Worm (Caenorhabditis elegans) whole organism, L4 larva: ENCODE results near the gene umps-1.
A peak's percentile ranks its signal among the peaks of the same experiment; 100 is the strongest.

Experiments used
- F44E2.7 ChIP-seq: fragments of 200-800 bp; sonication (Bioruptor generic); IDR thresholded peaks from 2 replicates; pipeline ENCODE4 v2.1.2; 2022; ENCODE audit warnings: missing genetic modification characterization, missing compliant biosample characterization
- R02D3.7 ChIP-seq: fragments of 150-350 bp; sonication (generic microtip); optimal IDR thresholded peaks from 3 replicates; lab custom pipeline; 2014; ENCODE audit warnings: missing biosample characterization, missing genetic modification characterization
- T20F7.1 ChIP-seq: fragments of 200-800 bp; sonication (Bioruptor generic); optimal IDR thresholded peaks from 2 replicates; lab custom pipeline; 2018; ENCODE audit warnings: mild to moderate bottlenecking, missing genetic modification characterization, missing compliant biosample characterization
- ZK337.2 ChIP-seq: fragments of 200-800 bp; sonication (Bioruptor generic); IDR thresholded peaks from 2 replicates; pipeline ENCODE4 v1.3.6; 2022; ENCODE audit warnings: missing genetic modification reagents, missing genetic modification characterization, missing compliant biosample characterization
- aha-1 ChIP-seq: fragments of 150-350 bp; peaks from one replicate; lab custom pipeline; 2014; ENCODE audit warnings: missing biosample characterization, missing genetic modification characterization
- ama-1 ChIP-seq: fragments of 150-350 bp; optimal IDR thresholded peaks from 2 replicates; lab custom pipeline; 2014; ENCODE audit warnings: inconsistent platforms, mixed read lengths
- ceh-20 ChIP-seq: fragments of 200-800 bp; sonication (Bioruptor generic); IDR thresholded peaks from 2 replicates; pipeline ENCODE4 v1.3.6; 2022; ENCODE audit warnings: missing genetic modification reagents, missing genetic modification characterization, missing compliant biosample characterization
- ceh-32 ChIP-seq: sonication (generic microtip); optimal IDR thresholded peaks from 2 replicates; lab custom pipeline; 2016; ENCODE audit warnings: mild to moderate bottlenecking, missing genetic modification characterization, missing compliant biosample characterization; ENCODE audit not compliant: poor library complexity
- ceh-44 ChIP-seq: fragments of 200-800 bp; sonication (Bioruptor generic); IDR thresholded peaks from 2 replicates; pipeline ENCODE4 v1.3.6; 2022; ENCODE audit warnings: missing genetic modification reagents, missing genetic modification characterization, missing compliant biosample characterization
- ceh-82 ChIP-seq: sonication (generic microtip); optimal IDR thresholded peaks from 2 replicates; lab custom pipeline; 2017; ENCODE audit warnings: missing biosample characterization, missing genetic modification characterization
- ctbp-1 ChIP-seq: fragments of 200-800 bp; sonication (Bioruptor generic); IDR thresholded peaks from 2 replicates; pipeline ENCODE4 v1.3.6; 2022; ENCODE audit warnings: missing genetic modification reagents, missing genetic modification characterization, missing compliant biosample characterization
- daf-16 ChIP-seq, 3 experiments: sonication (generic microtip); optimal IDR thresholded peaks; 2 replicates each; lab custom pipeline; 2016 to 2017; ENCODE audit warnings: missing genetic modification characterization in 3 of 3, missing genetic modification reagents in 3 of 3, mild to moderate bottlenecking in 2 of 3, missing compliant biosample characterization in 2 of 3, missing biosample characterization in 1 of 3, moderate library complexity in 1 of 3
- daf-19 ChIP-seq: fragments of 200-800 bp; sonication (Bioruptor generic); conservative IDR thresholded peaks from 2 replicates; pipeline ENCODE4 v1.3.6; 2022; ENCODE audit warnings: missing genetic modification characterization, missing compliant biosample characterization
- dmd-6 ChIP-seq: fragments of 200-800 bp; sonication (Bioruptor generic); IDR thresholded peaks from 2 replicates; pipeline ENCODE4 v1.3.6; 2022; ENCODE audit warnings: missing genetic modification reagents, missing genetic modification characterization, missing compliant biosample characterization
- dmd-8 ChIP-seq: fragments of 200-800 bp; sonication (Bioruptor generic); IDR thresholded peaks from 2 replicates; pipeline ENCODE4 v1.3.6; 2022; ENCODE audit warnings: missing genetic modification characterization, missing compliant biosample characterization
- dmd-9 ChIP-seq: fragments of 200-800 bp; sonication (Bioruptor generic); IDR thresholded peaks from 2 replicates; pipeline ENCODE4 v1.3.6; 2022; ENCODE audit warnings: missing genetic modification reagents, missing genetic modification characterization, missing compliant biosample characterization
- dpl-1 ChIP-seq: fragments of 150-350 bp; optimal IDR thresholded peaks from 2 replicates; lab custom pipeline; 2014; ENCODE audit warnings: missing biosample characterization, missing genetic modification reagents, missing genetic modification characterization
- egl-27 ChIP-seq: sonication (generic microtip); optimal IDR thresholded peaks from 3 replicates; lab custom pipeline; 2017; ENCODE audit warnings: missing biosample characterization, missing genetic modification reagents, missing genetic modification characterization
- egl-43 ChIP-seq: fragments of 200-800 bp; sonication (Bioruptor generic); IDR thresholded peaks from 2 replicates; pipeline ENCODE4 v1.3.6; 2022; ENCODE audit warnings: missing genetic modification reagents, missing genetic modification characterization, missing compliant biosample characterization
- fkh-10 ChIP-seq: fragments of 150-350 bp; optimal IDR thresholded peaks from 2 replicates; lab custom pipeline; 2014; ENCODE audit warnings: missing biosample characterization, missing genetic modification reagents, missing genetic modification characterization
- hlh-11 ChIP-seq: fragments of 200-800 bp; sonication (Bioruptor generic); optimal IDR thresholded peaks from 2 replicates; lab custom pipeline; 2018; ENCODE audit warnings: mild to moderate bottlenecking, missing genetic modification characterization, missing compliant biosample characterization
- hmg-1.1 ChIP-seq: fragments of 200-800 bp; sonication (Bioruptor generic); IDR thresholded peaks from 2 replicates; pipeline ENCODE4 v1.3.6; 2022; ENCODE audit warnings: missing genetic modification reagents, missing genetic modification characterization, missing compliant biosample characterization
- lin-15B ChIP-seq: fragments of 150-350 bp; sonication (generic microtip); optimal IDR thresholded peaks from 3 replicates; lab custom pipeline; 2014; ENCODE audit warnings: missing biosample characterization, missing genetic modification characterization
- madf-9 ChIP-seq: fragments of 200-800 bp; sonication (Bioruptor generic); conservative IDR thresholded peaks from 2 replicates; pipeline ENCODE4 v1.3.6; 2022; ENCODE audit warnings: missing genetic modification reagents, missing genetic modification characterization, missing compliant biosample characterization
- mdt-29 ChIP-seq: fragments of 200-800 bp; sonication (Bioruptor generic); IDR thresholded peaks from 2 replicates; pipeline ENCODE4 v1.3.6; 2022; ENCODE audit warnings: missing genetic modification reagents, missing genetic modification characterization, missing compliant biosample characterization
- mep-1 ChIP-seq: fragments of 150-350 bp; sonication (generic microtip); optimal IDR thresholded peaks from 3 replicates; lab custom pipeline; 2014; ENCODE audit warnings: missing biosample characterization, missing genetic modification characterization
- nhr-10 ChIP-seq: fragments of 150-350 bp; optimal IDR thresholded peaks from 2 replicates; lab custom pipeline; 2014; ENCODE audit warnings: missing biosample characterization, missing genetic modification characterization
- nhr-11 ChIP-seq: fragments of 150-350 bp; optimal IDR thresholded peaks from 2 replicates; lab custom pipeline; 2014; ENCODE audit warnings: missing biosample characterization, missing genetic modification characterization
- nhr-237 ChIP-seq: sonication (generic microtip); optimal IDR thresholded peaks from 2 replicates; lab custom pipeline; 2017; ENCODE audit warnings: missing biosample characterization, missing genetic modification characterization
- nhr-28 ChIP-seq: fragments of 150-350 bp; optimal IDR thresholded peaks from 2 replicates; lab custom pipeline; 2014; ENCODE audit warnings: missing biosample characterization, missing genetic modification characterization
- nhr-48 ChIP-seq: sonication (generic microtip); optimal IDR thresholded peaks from 2 replicates; lab custom pipeline; 2016; ENCODE audit warnings: mild to moderate bottlenecking, missing genetic modification characterization, missing compliant biosample characterization
- nhr-6 ChIP-seq: fragments of 150-350 bp; optimal IDR thresholded peaks from 2 replicates; lab custom pipeline; 2014; ENCODE audit warnings: missing biosample characterization, missing genetic modification characterization
- nhr-77 ChIP-seq: fragments of 150-350 bp; optimal IDR thresholded peaks from 2 replicates; lab custom pipeline; 2014; ENCODE audit warnings: missing biosample characterization, missing genetic modification characterization
- php-3 ChIP-seq: fragments of 200-800 bp; sonication (Bioruptor generic); IDR thresholded peaks from 2 replicates; pipeline ENCODE4 v1.3.6; 2022; ENCODE audit warnings: missing genetic modification reagents, missing genetic modification characterization, missing compliant biosample characterization
- spr-3 ChIP-seq: fragments of 200-800 bp; sonication (Bioruptor generic); optimal IDR thresholded peaks from 2 replicates; lab custom pipeline; 2018; ENCODE audit warnings: mild to moderate bottlenecking, missing genetic modification characterization, missing compliant biosample characterization
- unc-130 ChIP-seq: sonication (generic microtip); optimal IDR thresholded peaks from 2 replicates; lab custom pipeline; 2016; ENCODE audit warnings: missing genetic modification reagents, missing genetic modification characterization, missing compliant biosample characterization
- unc-39 ChIP-seq: sonication (generic microtip); optimal IDR thresholded peaks from 2 replicates; lab custom pipeline; 2017; ENCODE audit warnings: missing biosample characterization, missing genetic modification characterization
- unc-62 ChIP-seq, 3 experiments: fragments of 150-350 bp in 1 of 3; sonication (generic microtip); optimal IDR thresholded peaks in 2 of 3; peaks in 1 of 3; 1 replicate in 1 of 3; 2 replicates in 2 of 3; lab custom pipeline; 2014 to 2017; ENCODE audit warnings: missing biosample characterization in 3 of 3, missing genetic modification characterization in 3 of 3, missing genetic modification reagents in 3 of 3, missing genotype in 1 of 3
- zag-1 ChIP-seq: fragments of 150-350 bp; optimal IDR thresholded peaks from 2 replicates; lab custom pipeline; 2014; ENCODE audit warnings: missing biosample characterization, missing genetic modification characterization
- zip-11 ChIP-seq: fragments of 200-800 bp; sonication (Bioruptor generic); IDR thresholded peaks from 2 replicates; pipeline ENCODE4 v1.3.6; 2022; ENCODE audit warnings: missing genetic modification characterization, missing compliant biosample characterization
- zip-2 ChIP-seq: fragments of 150-350 bp; optimal IDR thresholded peaks from 2 replicates; lab custom pipeline; 2014; ENCODE audit warnings: missing biosample characterization, missing genetic modification characterization
- ztf-11 ChIP-seq: fragments of 150-350 bp; optimal IDR thresholded peaks from 2 replicates; lab custom pipeline; 2014; ENCODE audit warnings: missing biosample characterization, missing genetic modification characterization
- ztf-7 ChIP-seq: fragments of 150-350 bp; optimal IDR thresholded peaks from 2 replicates; lab custom pipeline; 2014; ENCODE audit warnings: missing biosample characterization, missing genetic modification characterization

umps-1 gene

DNA sequence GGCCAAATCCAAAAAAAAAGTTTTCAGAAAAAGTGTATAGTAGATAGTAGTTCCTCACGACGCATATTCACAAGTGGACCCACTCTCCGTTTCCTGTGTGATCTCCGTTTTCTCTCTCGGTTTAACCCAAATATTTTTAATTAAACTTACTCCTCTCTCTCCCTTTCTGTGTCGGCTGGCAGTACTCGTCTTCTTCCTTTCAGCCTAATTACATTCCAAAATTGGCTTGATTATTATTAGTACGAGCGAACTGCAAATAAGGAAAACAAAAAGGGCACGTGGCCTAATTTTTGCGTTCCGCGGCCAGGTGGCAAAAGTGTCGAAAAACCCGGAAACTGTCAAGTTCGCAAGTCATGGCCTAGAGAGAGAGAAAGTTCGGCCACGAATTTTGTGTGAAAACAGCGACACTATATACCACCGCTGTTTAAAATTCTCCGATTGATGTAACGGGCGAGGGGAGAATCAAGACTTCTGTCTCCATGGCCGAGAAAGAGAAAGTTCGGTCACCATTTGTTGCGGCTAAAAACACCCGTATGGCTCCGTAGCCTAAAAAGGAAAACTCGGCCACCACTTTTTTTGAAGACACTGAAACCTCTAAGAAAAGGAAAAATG is 39.5 kb upstream of the umps-1 start:
- peak in 1 of 2 experiments; percentile 91 for TF ChIP-seq unc-62 (GFP tag; optimal IDR thresholded peaks at IDR 0.05 in 1 of 2; lab: Kevin White, UChicago)
- TF ChIP-seq unc-62 (tag; optimal IDR thresholded peaks at IDR 0.05; lab: Kevin White, UChicago), result no peak
- TF ChIP-seq aha-1 (tag; lab: Kevin White, UChicago), result peak; percentile 75
- 0 out of 2 replicates have a peak, but pooled peaks have one; percentile 30 for TF ChIP-seq ctbp-1 (GFP tag; lab: Robert Waterston, UW)
- no peak for TF ChIP-seq zag-1 (tag; lab: Kevin White, UChicago)

DNA sequence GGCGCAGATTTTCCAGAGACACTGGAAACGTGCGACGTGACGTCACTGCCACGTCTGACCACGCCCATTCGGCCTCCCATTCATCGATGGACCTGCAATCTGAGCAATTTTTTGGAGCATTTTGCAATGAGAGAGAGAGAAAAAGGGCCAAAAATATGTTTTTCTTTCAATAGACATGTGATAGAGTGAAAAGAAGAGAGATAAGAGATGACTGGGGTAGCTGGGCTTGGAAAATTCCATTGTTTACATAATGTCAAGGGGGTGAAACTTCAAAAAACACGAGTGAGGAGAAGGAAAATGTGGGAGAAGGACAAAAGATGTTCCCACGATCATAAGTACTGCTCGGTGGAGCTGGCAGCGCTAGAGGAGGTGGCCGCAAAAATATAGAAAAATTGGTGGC is 38.5 kb upstream of the umps-1 start, which contains the start of gene M03C11.1:
M03C11.1 (minus strand) TSS at position 101 of the 400 bp plus-strand sequence.
- TF ChIP-seq dmd-8 (GFP tag; lab: Robert Waterston, UW) (no peak), unc-130 (GFP tag; lab: Kevin White, UChicago) (no peak), fkh-10 (GFP tag; lab: Kevin White, UChicago) (no peak), F44E2.7 (no peak), zip-11 (GFP tag; lab: Robert Waterston, UW) (no peak)

- TF ChIP-seq unc-62 (GFP tag; optimal IDR thresholded peaks at IDR 0.05 in 1 of 2; lab: Kevin White, UChicago) (peak in 1 of 2 experiments; percentile 52), unc-62 (tag; optimal IDR thresholded peaks at IDR 0.05; lab: Kevin White, UChicago) (no peak), nhr-48 (tag; lab: Kevin White, UChicago) (no peak), egl-43 (GFP tag; lab: Robert Waterston, UW) (no peak), mep-1 (tag; lab: Kevin White, UChicago) (no peak)
Observed at ce11 chrIII:10391628-10392027, 34.2 kb upstream of the umps-1 start, which contains the start of gene M03C11.9. Gene M03C11.9 (minus strand): TSS chrIII:10391728.

DNA sequence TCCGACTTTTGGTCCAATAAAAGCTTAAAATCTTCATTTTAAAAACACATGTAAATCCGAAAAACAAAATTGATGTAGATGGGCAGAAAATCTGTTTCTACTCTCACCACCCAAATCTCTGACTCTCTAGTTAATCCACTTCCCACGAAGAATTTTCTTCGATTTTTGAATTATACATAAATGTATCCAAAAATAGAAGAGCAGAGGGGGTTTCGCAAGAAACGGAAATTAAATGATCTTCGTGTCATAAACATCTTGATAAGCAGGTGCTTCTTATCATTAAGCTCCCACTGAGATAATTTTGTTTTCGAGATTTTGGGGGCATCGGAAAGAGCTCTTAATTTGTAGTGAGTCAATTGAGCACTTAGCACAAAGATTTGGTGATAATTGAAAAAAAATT is 32.2 kb upstream of the umps-1 start:
- TF ChIP-seq ztf-7 (tag; lab: Kevin White, UChicago) (no peak), ceh-44 (GFP tag; lab: Robert Waterston, UW) (no peak), hmg-1.1 (no peak), madf-9 (GFP tag; lab: Robert Waterston, UW) (no peak), ceh-32 (tag; lab: Kevin White, UChicago) (no peak), php-3 (no peak), zag-1 (tag; lab: Kevin White, UChicago) (no peak), nhr-28 (tag; lab: Kevin White, UChicago) (no peak), ceh-20 (no peak), daf-19 (no peak), hlh-11 (no peak), spr-3 (GFP tag; lab: Kevin White, UChicago) (no peak), nhr-10 (tag; lab: Kevin White, UChicago) (no peak), T20F7.1 (GFP tag; lab: Kevin White, UChicago) (no peak), R02D3.7 (no peak), nhr-11 (tag; lab: Kevin White, UChicago) (no peak), dpl-1 (GFP tag; lab: Kevin White, UChicago) (no peak), egl-27 (tag; lab: Kevin White, UChicago) (no peak)

ce11 chrIII:10386476-10386875 is 29.0 kb upstream of the umps-1 start, which contains the start of gene C38H2.3:
Gene C38H2.3 (minus strand): TSS chrIII:10386576.
- TF ChIP-seq daf-16 (GFP tag; optimal IDR thresholded peaks at IDR 0.05; lab: Kevin White, UChicago) (no peak), daf-16 (tag; optimal IDR thresholded peaks at IDR 0.05; lab: Kevin White, UChicago) (no peak), ztf-11 (tag; lab: Kevin White, UChicago) (no peak), lin-15B (no peak), F44E2.7 (no peak), unc-39 (tag; lab: Kevin White, UChicago) (no peak), ceh-82 (tag; lab: Kevin White, UChicago) (no peak), dmd-9 (GFP tag; lab: Robert Waterston, UW) (no peak), R02D3.7 (no peak), nhr-6 (no peak), zip-2 (tag; lab: Kevin White, UChicago) (no peak), mdt-29 (GFP tag; lab: Robert Waterston, UW) (no peak), ZK337.2 (GFP tag; lab: Robert Waterston, UW) (no peak), aha-1 (tag; lab: Kevin White, UChicago) (no peak), nhr-237 (tag; lab: Kevin White, UChicago) (no peak), dmd-6 (GFP tag; lab: Robert Waterston, UW) (no peak), egl-27 (tag; lab: Kevin White, UChicago) (no peak), mep-1 (tag; lab: Kevin White, UChicago) (no peak), ama-1 (lab: Kevin White, UChicago) (no peak), nhr-77 (tag; lab: Kevin White, UChicago) (no peak), ceh-20 (no peak)
